Worm (Caenorhabditis elegans) whole organism, L3 larva: ENCODE data around the gene str-238.
A peak's percentile ranks its signal among the peaks of the same experiment; 100 is the strongest.

Experiments
- R02D3.7 ChIP-seq: fragments of 150-350 bp; optimal IDR thresholded peaks from 2 replicates; lab custom pipeline; 2014; ENCODE audit warnings: missing biosample characterization, missing genetic modification characterization
- ZK546.5 ChIP-seq: sonication (generic microtip); optimal IDR thresholded peaks from 2 replicates; lab custom pipeline; 2017; ENCODE audit warnings: missing biosample characterization, missing genetic modification characterization
- aly-2 ChIP-seq: fragments of 150-350 bp; optimal IDR thresholded peaks from 2 replicates; lab custom pipeline; 2014; ENCODE audit warnings: missing biosample characterization, missing genetic modification characterization
- ama-1 ChIP-seq: fragments of 150-350 bp; optimal IDR thresholded peaks from 2 replicates; lab custom pipeline; 2018
- ceh-16 ChIP-seq: sonication (generic microtip); optimal IDR thresholded peaks from 2 replicates; lab custom pipeline; 2017; ENCODE audit warnings: missing biosample characterization, missing genetic modification characterization
- ceh-28 ChIP-seq: fragments of 150-350 bp; optimal IDR thresholded peaks from 2 replicates; lab custom pipeline; 2014; ENCODE audit warnings: missing biosample characterization, missing genetic modification reagents, missing genetic modification characterization
- ceh-82 ChIP-seq: fragments of 150-350 bp; optimal IDR thresholded peaks from 2 replicates; lab custom pipeline; 2014; ENCODE audit warnings: missing biosample characterization, missing genetic modification characterization
- ceh-9 ChIP-seq: sonication (generic microtip); optimal IDR thresholded peaks from 2 replicates; lab custom pipeline; 2018; ENCODE audit warnings: missing biosample characterization, missing genetic modification characterization
- daf-12 ChIP-seq: fragments of 150-350 bp; optimal IDR thresholded peaks from 2 replicates; lab custom pipeline; 2014; ENCODE audit warnings: missing biosample characterization, missing genetic modification reagents, missing genetic modification characterization
- egl-5 ChIP-seq: fragments of 150-350 bp; optimal IDR thresholded peaks from 2 replicates; lab custom pipeline; 2017; ENCODE audit warnings: missing biosample characterization, missing genetic modification reagents, missing genetic modification characterization, inconsistent platforms
- elt-1 ChIP-seq: fragments of 150-350 bp; optimal IDR thresholded peaks from 2 replicates; lab custom pipeline; 2014; ENCODE audit warnings: missing biosample characterization, missing genetic modification characterization
- elt-2 ChIP-seq: sonication (generic microtip); optimal IDR thresholded peaks from 2 replicates; lab custom pipeline; 2016; ENCODE audit warnings: missing genetic modification reagents, mild to moderate bottlenecking, missing genetic modification characterization, missing compliant biosample characterization
- elt-3 ChIP-seq, 3 experiments: fragments of 150-350 bp in 1 of 3; sonication (generic microtip) in 2 of 3; optimal IDR thresholded peaks; 2 replicates in 2 of 3; 4 replicates in 1 of 3; lab custom pipeline; 2014 to 2017; ENCODE audit warnings: missing biosample characterization in 3 of 3, missing genetic modification characterization in 3 of 3
- eor-1 ChIP-seq, 2 experiments: fragments of 150-350 bp; optimal IDR thresholded peaks; 2 replicates each; lab custom pipeline; 2014 to 2018; ENCODE audit warnings: missing biosample characterization in 2 of 2, missing genetic modification characterization in 2 of 2
- fkh-10 ChIP-seq: sonication (generic microtip); optimal IDR thresholded peaks from 2 replicates; lab custom pipeline; 2017; ENCODE audit warnings: missing biosample characterization, missing genetic modification reagents, missing genetic modification characterization
- fkh-2 ChIP-seq: fragments of 150-350 bp; optimal IDR thresholded peaks from 2 replicates; lab custom pipeline; 2014; ENCODE audit warnings: missing biosample characterization, missing genetic modification reagents, missing genetic modification characterization
- fos-1 ChIP-seq: fragments of 150-350 bp; optimal IDR thresholded peaks from 2 replicates; lab custom pipeline; 2014; ENCODE audit warnings: missing biosample characterization, missing genetic modification characterization
- hmg-11 ChIP-seq: sonication (generic microtip); optimal IDR thresholded peaks from 2 replicates; lab custom pipeline; 2016; ENCODE audit warnings: missing genetic modification characterization, missing compliant biosample characterization
- jun-1 ChIP-seq: fragments of 150-350 bp; optimal IDR thresholded peaks from 2 replicates; lab custom pipeline; 2014; ENCODE audit warnings: missing biosample characterization, missing genetic modification reagents, missing genetic modification characterization
- lin-15B ChIP-seq: fragments of 150-350 bp; optimal IDR thresholded peaks from 2 replicates; lab custom pipeline; 2014; ENCODE audit warnings: missing biosample characterization, missing genetic modification characterization
- lsy-12 ChIP-seq: sonication (generic microtip); optimal IDR thresholded peaks from 2 replicates; lab custom pipeline; 2016; ENCODE audit warnings: mild to moderate bottlenecking, missing genetic modification characterization, missing compliant biosample characterization
- mdl-1 ChIP-seq: fragments of 150-350 bp; optimal IDR thresholded peaks from 2 replicates; lab custom pipeline; 2014; ENCODE audit warnings: missing biosample characterization, missing genetic modification characterization
- mml-1 ChIP-seq: fragments of 150-350 bp; sonication (generic microtip); optimal IDR thresholded peaks from 3 replicates; lab custom pipeline; 2014; ENCODE audit warnings: missing biosample characterization, missing genetic modification characterization
- nfya-1 ChIP-seq: sonication (generic microtip); optimal IDR thresholded peaks from 2 replicates; lab custom pipeline; 2017; ENCODE audit warnings: missing genetic modification characterization, mild to moderate bottlenecking, missing compliant biosample characterization, antibody characterized with exemption, moderate library complexity; ENCODE audit not compliant: insufficient read depth
- nhr-11 ChIP-seq: fragments of 150-350 bp; optimal IDR thresholded peaks from 2 replicates; lab custom pipeline; 2014; ENCODE audit warnings: missing biosample characterization, missing genetic modification characterization
- nhr-12 ChIP-seq: fragments of 150-350 bp; optimal IDR thresholded peaks from 2 replicates; lab custom pipeline; 2014; ENCODE audit warnings: missing biosample characterization, missing genetic modification characterization
- nhr-23 ChIP-seq: fragments of 150-350 bp; optimal IDR thresholded peaks from 2 replicates; lab custom pipeline; 2014; ENCODE audit warnings: missing biosample characterization, missing genetic modification reagents, missing genetic modification characterization
- nhr-25 ChIP-seq: sonication (generic microtip); optimal IDR thresholded peaks from 2 replicates; lab custom pipeline; 2017; ENCODE audit warnings: missing biosample characterization, missing genetic modification characterization
- nhr-28 ChIP-seq: fragments of 150-350 bp; optimal IDR thresholded peaks from 2 replicates; lab custom pipeline; 2014; ENCODE audit warnings: missing biosample characterization, missing genetic modification characterization
- nhr-43 ChIP-seq: sonication (generic microtip); optimal IDR thresholded peaks from 2 replicates; lab custom pipeline; 2016; ENCODE audit warnings: mild to moderate bottlenecking, missing genetic modification characterization, missing compliant biosample characterization; ENCODE audit not compliant: poor library complexity, severe bottlenecking
- nhr-67 ChIP-seq: fragments of 150-350 bp; optimal IDR thresholded peaks from 2 replicates; lab custom pipeline; 2014; ENCODE audit warnings: missing biosample characterization, missing genetic modification characterization
- nhr-76 ChIP-seq: fragments of 150-350 bp; sonication (generic microtip); optimal IDR thresholded peaks from 5 replicates; lab custom pipeline; 2014; ENCODE audit warnings: missing biosample characterization, missing genetic modification characterization
- nhr-77 ChIP-seq: fragments of 150-350 bp; optimal IDR thresholded peaks from 2 replicates; lab custom pipeline; 2014; ENCODE audit warnings: missing biosample characterization, missing genetic modification characterization
- pha-4 ChIP-seq: fragments of 150-350 bp; optimal IDR thresholded peaks from 2 replicates; lab custom pipeline; 2014; ENCODE audit warnings: missing biosample characterization, missing genetic modification reagents, missing genetic modification characterization
- pqm-1 ChIP-seq: fragments of 150-350 bp; optimal IDR thresholded peaks from 2 replicates; lab custom pipeline; 2017; ENCODE audit warnings: missing biosample characterization, missing genetic modification characterization, inconsistent platforms
- skn-1 ChIP-seq: fragments of 150-350 bp; optimal IDR thresholded peaks from 2 replicates; lab custom pipeline; 2014; ENCODE audit warnings: missing biosample characterization, missing genetic modification characterization
- snpc-4 ChIP-seq: fragments of 150-350 bp; optimal IDR thresholded peaks from 2 replicates; lab custom pipeline; 2014; ENCODE audit warnings: missing biosample characterization, missing genetic modification characterization
- tbx-2 ChIP-seq: sonication (generic microtip); optimal IDR thresholded peaks from 2 replicates; lab custom pipeline; 2016; ENCODE audit warnings: mild to moderate bottlenecking, missing genetic modification characterization, missing compliant biosample characterization
- unc-39 ChIP-seq: sonication (generic microtip); optimal IDR thresholded peaks from 4 replicates; lab custom pipeline; 2017; ENCODE audit warnings: missing biosample characterization, missing genetic modification characterization
- unc-62 ChIP-seq: fragments of 150-350 bp; sonication (generic microtip); optimal IDR thresholded peaks from 4 replicates; lab custom pipeline; 2014; ENCODE audit warnings: missing biosample characterization, missing genetic modification reagents, missing genetic modification characterization
- ztf-11 ChIP-seq: fragments of 150-350 bp; optimal IDR thresholded peaks from 2 replicates; lab custom pipeline; 2014; ENCODE audit warnings: missing biosample characterization, missing genetic modification characterization
- ztf-4 ChIP-seq: fragments of 150-350 bp; optimal IDR thresholded peaks from 2 replicates; lab custom pipeline; 2014; ENCODE audit warnings: missing biosample characterization, missing genetic modification characterization

The str-238 gene

DNA sequence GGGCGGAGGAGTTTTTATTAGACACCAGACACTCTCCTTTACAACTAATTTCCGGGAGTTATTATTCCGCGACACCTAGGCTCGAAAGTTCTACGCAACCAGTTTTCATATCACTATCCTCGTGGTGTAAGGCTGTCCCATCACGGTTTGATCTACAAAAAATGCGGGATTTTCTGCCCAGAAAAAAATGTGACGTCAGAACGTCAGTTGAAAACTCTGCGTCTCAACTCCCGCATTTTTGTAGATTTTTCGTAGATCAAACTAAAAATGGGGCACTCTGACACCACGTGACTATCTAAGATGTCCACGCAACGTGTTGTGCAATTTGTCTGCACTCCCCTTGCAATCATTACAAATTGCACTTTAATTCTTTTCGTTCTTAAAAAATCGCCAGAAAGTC lies at the start of gene str-238:
Gene str-238 (plus strand): TSS at position 301 of the 400 bp plus-strand sequence.
- no peak for TF ChIP-seq nhr-28 (tag; lab: Kevin White, UChicago)
- no peak for TF ChIP-seq daf-12 (tag; lab: Kevin White, UChicago)
- TF ChIP-seq nfya-1: no peak
- TF ChIP-seq aly-2: no peak
- TF ChIP-seq fkh-2 (tag; lab: Kevin White, UChicago): no peak
- TF ChIP-seq eor-1 (tag; optimal IDR thresholded peaks at IDR 0.05; lab: Kevin White, UChicago): no peak
- no peak for TF ChIP-seq egl-5 (tag; lab: Kevin White, UChicago)
- no peak for TF ChIP-seq lsy-12
- TF ChIP-seq mml-1: no peak
- TF ChIP-seq unc-62: no peak
- TF ChIP-seq ceh-16 (tag; lab: Kevin White, UChicago): no peak
- TF ChIP-seq nhr-11: no peak
- TF ChIP-seq nhr-77: no peak
- no peak for TF ChIP-seq tbx-2 (tag; lab: Kevin White, UChicago)
- TF ChIP-seq nhr-76 (tag; lab: Kevin White, UChicago): no peak
- no peak for TF ChIP-seq unc-39 (tag; lab: Kevin White, UChicago)
- no peak for TF ChIP-seq elt-1
- TF ChIP-seq, all 47 proteins: peak for 0

DNA sequence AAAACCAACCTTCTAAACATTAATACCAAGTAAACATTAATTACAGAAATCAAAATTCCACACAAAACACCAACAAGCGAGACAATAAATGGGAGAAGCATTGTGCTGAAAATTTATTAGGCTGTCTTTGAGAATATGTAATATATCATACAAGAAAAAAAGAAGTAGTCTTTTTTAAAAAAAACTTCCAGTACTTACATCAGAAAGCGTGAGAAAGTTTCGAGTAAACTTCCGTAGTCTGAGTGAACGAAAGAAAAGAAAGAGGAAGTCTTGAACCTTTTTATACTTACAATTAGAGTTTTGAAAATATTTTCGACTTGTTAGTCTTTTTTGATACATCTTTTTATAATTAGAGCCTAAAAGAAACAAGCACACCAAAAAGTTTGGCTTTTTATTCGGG lies 45.1 kb upstream of the str-238 start, which contains the start of gene srbc-40:
Gene srbc-40 (minus strand): TSS at position 101 of the 400 bp plus-strand sequence.
- TF ChIP-seq daf-12 (tag; lab: Kevin White, UChicago) (no peak), elt-3 (tag; optimal IDR thresholded peaks at IDR 0.05; lab: Kevin White, UChicago) (no peak), elt-1 (no peak), nhr-67 (tag; lab: Kevin White, UChicago) (no peak), ama-1 (lab: Kevin White, UChicago) (no peak), nhr-43 (tag; lab: Kevin White, UChicago) (no peak), nfya-1 (no peak), jun-1 (tag; lab: Kevin White, UChicago) (no peak), mml-1 (no peak), lin-15B (tag; lab: Kevin White, UChicago) (no peak), tbx-2 (tag; lab: Kevin White, UChicago) (no peak), ztf-11 (tag; lab: Kevin White, UChicago) (no peak), fkh-2 (tag; lab: Kevin White, UChicago) (no peak), R02D3.7 (tag; lab: Kevin White, UChicago) (no peak), mdl-1 (no peak), snpc-4 (tag; lab: Kevin White, UChicago) (no peak)

DNA sequence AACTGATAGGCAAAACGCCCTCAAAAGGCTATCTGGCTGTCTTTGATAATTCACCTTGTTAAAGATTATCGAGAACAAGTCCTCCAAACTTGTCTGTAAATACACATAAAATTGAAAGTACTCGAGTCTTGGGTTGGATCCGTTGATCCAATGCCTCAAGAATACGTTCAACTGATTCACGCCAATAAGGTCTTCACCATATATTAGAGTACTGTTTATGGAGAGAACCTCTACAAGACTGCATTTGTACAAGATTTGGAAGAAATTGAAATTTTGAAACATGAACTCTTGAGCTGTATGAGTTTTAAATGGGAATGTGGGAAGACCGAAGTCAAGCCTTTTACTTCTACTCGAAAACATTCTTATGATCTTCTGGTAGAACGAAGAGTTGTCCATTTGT lies 41.9 kb upstream of the str-238 start:
- TF ChIP-seq ztf-11 (tag; lab: Kevin White, UChicago) (no peak), ceh-28 (tag; lab: Kevin White, UChicago) (no peak), unc-39 (tag; lab: Kevin White, UChicago) (no peak), daf-12 (tag; lab: Kevin White, UChicago) (no peak), ceh-9 (tag; lab: Kevin White, UChicago) (no peak), fkh-10 (GFP tag; lab: Kevin White, UChicago) (no peak), ZK546.5 (no peak), nfya-1 (no peak), elt-2 (tag; lab: Kevin White, UChicago) (no peak), pqm-1 (tag; lab: Kevin White, UChicago) (no peak), jun-1 (tag; lab: Kevin White, UChicago) (no peak), mml-1 (no peak)

DNA sequence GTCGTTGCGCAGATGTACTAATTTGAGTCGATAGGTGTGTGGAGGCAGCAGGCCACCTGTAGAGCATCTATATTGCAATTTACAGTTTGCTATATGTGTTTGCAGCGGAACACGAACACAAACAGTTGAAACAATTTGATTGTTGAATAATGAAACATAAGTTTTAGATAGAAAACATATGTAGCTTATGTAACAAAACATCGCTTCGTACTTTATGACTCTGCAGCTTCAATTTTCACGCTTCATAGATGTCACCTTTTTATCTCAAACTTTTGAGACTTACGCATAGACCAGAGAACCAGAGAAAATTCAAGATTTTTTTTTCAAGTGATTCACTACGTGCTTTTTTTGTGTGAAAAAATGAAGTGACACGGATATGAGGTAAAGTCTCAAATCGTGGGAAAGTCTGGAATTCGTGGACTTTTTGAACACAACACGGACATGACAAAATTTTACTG lies 40.9 kb upstream of the str-238 start, which contains the start of gene fbxb-72:
Gene fbxb-72 (minus strand): TSS at position 58 of the 458 bp plus-strand sequence.
- peak in 1 of 3 experiments; percentile 4 for TF ChIP-seq elt-3 (tag; optimal IDR thresholded peaks at IDR 0.05; lab: Kevin White, UChicago)
- TF ChIP-seq nhr-28 (tag; lab: Kevin White, UChicago): peak; percentile 36
- TF ChIP-seq ceh-9 (tag; lab: Kevin White, UChicago): no peak
- peak; percentile 97 for TF ChIP-seq nhr-43 (tag; lab: Kevin White, UChicago)
- TF ChIP-seq daf-12 (tag; lab: Kevin White, UChicago): no peak
- peak; percentile 55 for TF ChIP-seq pha-4
- TF ChIP-seq ztf-11 (tag; lab: Kevin White, UChicago): no peak
- TF ChIP-seq unc-39 (tag; lab: Kevin White, UChicago): no peak
- TF ChIP-seq nhr-23: peak; percentile 78
- TF ChIP-seq aly-2: peak; percentile 93
- no peak for TF ChIP-seq egl-5 (tag; lab: Kevin White, UChicago)
- no peak for TF ChIP-seq ZK546.5
- TF ChIP-seq fkh-2 (tag; lab: Kevin White, UChicago): no peak
- TF ChIP-seq ztf-4 (tag; lab: Kevin White, UChicago): peak; percentile 66
- peak; percentile 94 for TF ChIP-seq pqm-1 (tag; lab: Kevin White, UChicago)
- no peak for TF ChIP-seq nhr-12 (tag; lab: Kevin White, UChicago)
- TF ChIP-seq ceh-82 (tag; lab: Kevin White, UChicago): no peak
- TF ChIP-seq nhr-77: peak; percentile 51
- TF ChIP-seq nfya-1: peak; percentile 68
- no peak for TF ChIP-seq eor-1 (tag; optimal IDR thresholded peaks at IDR 0.05; lab: Kevin White, UChicago)
- no peak for TF ChIP-seq hmg-11
- TF ChIP-seq mml-1: no peak
- TF ChIP-seq elt-1: no peak
- peak; percentile 2 for TF ChIP-seq nhr-11
- peak; percentile 3 for TF ChIP-seq nhr-25
- TF ChIP-seq lsy-12: peak; percentile 49
- TF ChIP-seq ceh-16 (tag; lab: Kevin White, UChicago): no peak
- TF ChIP-seq ama-1 (lab: Kevin White, UChicago): peak; percentile 99
- peak; percentile 94 for TF ChIP-seq skn-1 (tag; lab: Kevin White, UChicago)
- no peak for TF ChIP-seq fkh-10 (GFP tag; lab: Kevin White, UChicago)
- no peak for TF ChIP-seq lin-15B (tag; lab: Kevin White, UChicago)
- TF ChIP-seq fos-1 (tag; lab: Kevin White, UChicago): no peak
- TF ChIP-seq nhr-76 (tag; lab: Kevin White, UChicago): peak; percentile 43
- TF ChIP-seq jun-1 (tag; lab: Kevin White, UChicago): peak; percentile 59
